Fruit fly (Drosophila melanogaster) ovary, adult (tissue): Measurements from ENCODE around the gene RpS19b.

Experiments used
- CG17801 ChIP-seq: fragments of 200-800 bp; optimal IDR thresholded peaks from 2 replicates; lab custom pipeline; 2019; ENCODE audit warnings: missing biosample characterization, mild to moderate bottlenecking, missing genetic modification characterization, moderate library complexity; ENCODE audit not compliant: partially characterized antibody

The RpS19b gene

dm6 chr3R:23933430-23933683 is at the start of gene RpS19b:
Gene RpS19b (minus strand): TSS chr3R:23933530.
- TF ChIP-seq CG17801: no peak

dm6 chr3R:23981645-23982044 is 48.3 kb upstream of the RpS19b start:
- no peak for TF ChIP-seq CG17801

dm6 chr3R:23971764-23972163 is 38.4 kb upstream of the RpS19b start:
- TF ChIP-seq CG17801: no peak

- TF ChIP-seq CG17801: no peak
Observed at dm6 chr3R:23971208-23971607, 37.9 kb upstream of the RpS19b start.

- TF ChIP-seq CG17801: no peak
Observed at dm6 chr3R:23969449-23969848, 36.1 kb upstream of the RpS19b start.

dm6 chr3R:23964913-23965718 is 31.8 kb upstream of the RpS19b start:
- TF ChIP-seq CG17801: no peak

dm6 chr3R:23962781-23963222 is 29.5 kb upstream of the RpS19b start, which contains the start of gene CG31140:
Gene CG31140 (plus strand): TSS chr3R:23963180.
- no peak for TF ChIP-seq CG17801

dm6 chr3R:23960865-23961264 is 27.5 kb upstream of the RpS19b start:
- TF ChIP-seq CG17801: no peak

- peak; percentile 88 for TF ChIP-seq CG17801
Observed at dm6 chr3R:23958091-23958838, 24.9 kb upstream of the RpS19b start, which contains the start of the genes GluProRS and AP-1sigma. Gene GluProRS (minus strand): TSS chr3R:23958391. Gene AP-1sigma (plus strand): TSS chr3R:23958651.

dm6 chr3R:23955380-23955779 is 22.1 kb upstream of the RpS19b start:
- peak; percentile 20 for TF ChIP-seq CG17801

dm6 chr3R:23948466-23949413 is 15.4 kb upstream of the RpS19b start:
- no peak for TF ChIP-seq CG17801

dm6 chr3R:23948324-23948465 is 14.9 kb upstream of the RpS19b start, which contains the start of gene CG12268:
Gene CG12268 (minus strand): TSS chr3R:23948424.
- TF ChIP-seq CG17801: no peak

- no peak for TF ChIP-seq CG17801
Observed at dm6 chr3R:23947002-23947401, 13.7 kb upstream of the RpS19b start.

dm6 chr3R:23943843-23944356 is 10.6 kb upstream of the RpS19b start:
- TF ChIP-seq CG17801: no peak

dm6 chr3R:23942965-23943413 is 9.7 kb upstream of the RpS19b start, which contains the start of gene Gdh:
Gene Gdh (minus strand): TSS chr3R:23943101.
- TF ChIP-seq CG17801: peak; percentile 69

- TF ChIP-seq CG17801: no peak
Observed at dm6 chr3R:23942550-23942949, 9.2 kb upstream of the RpS19b start.
